Fruit fly (Drosophila melanogaster): ENCODE measurements around the gene Spn28Dc.

DNA sequence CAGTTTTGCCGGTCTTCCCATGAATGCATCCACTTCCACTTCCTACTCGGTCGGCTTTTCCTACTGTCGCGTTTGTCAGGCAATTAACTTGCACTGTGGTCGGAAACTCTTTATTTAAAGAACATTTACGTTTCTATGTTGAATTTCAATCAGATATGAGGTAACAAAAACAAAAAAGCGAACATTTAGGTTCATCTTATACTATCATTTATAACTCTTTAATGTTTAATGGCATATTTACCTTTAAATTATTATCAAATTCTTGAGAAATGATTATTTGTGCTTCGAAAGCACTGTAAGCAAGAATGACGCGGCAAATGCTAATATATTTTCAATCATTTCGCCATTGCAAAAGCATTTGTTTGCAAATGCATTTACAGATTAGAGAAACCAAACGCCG, 26.7 kb upstream of the Spn28Dc start:
- TF ChIP-seq pan (optimal IDR thresholded peaks at IDR 0.05) (no peak), Dll (optimal IDR thresholded peaks at IDR 0.05) (no peak), usp (GFP tag; optimal IDR thresholded peaks at IDR 0.05) (no peak), psq (optimal IDR thresholded peaks at IDR 0.05) (no peak), CG8478 (optimal IDR thresholded peaks at IDR 0.05) (no peak), EcR (GFP tag; optimal IDR thresholded peaks at IDR 0.05) (no peak)

All from whole organism.